Fruit fly (Drosophila melanogaster) whole organism, embryonic: ENCODE measurements around the gene ZIPIC.

Experiments
- ATbp ChIP-seq: fragments of 200-800 bp; sonication (Bioruptor generic); optimal IDR thresholded peaks from 2 replicates; lab custom pipeline; 2017; ENCODE audit warnings: missing biosample characterization, mild to moderate bottlenecking, missing genetic modification characterization, missing genetic modification reagents
- BEAF-32 ChIP-seq: fragments of 200-800 bp; sonication (Bioruptor generic); optimal IDR thresholded peaks from 3 replicates; lab custom pipeline; 2017; ENCODE audit warnings: missing biosample characterization, missing genetic modification characterization, mild to moderate bottlenecking, moderate library complexity, missing genetic modification reagents
- CG10274 ChIP-seq: fragments of 200-800 bp; sonication (Bioruptor generic); optimal IDR thresholded peaks from 3 replicates; lab custom pipeline; 2017; ENCODE audit warnings: missing biosample characterization, mild to moderate bottlenecking, missing genetic modification characterization
- CG12071 ChIP-seq: fragments of 200-800 bp; sonication (Bioruptor generic); optimal IDR thresholded peaks from 3 replicates; lab custom pipeline; 2018; ENCODE audit warnings: missing biosample characterization, mild to moderate bottlenecking, missing genetic modification characterization
- CG1233 ChIP-seq: fragments of 200-800 bp; sonication (Bioruptor generic); optimal IDR thresholded peaks from 4 replicates; lab custom pipeline; 2018; ENCODE audit warnings: missing biosample characterization, mild to moderate bottlenecking, missing genetic modification characterization
- CG1603 ChIP-seq: fragments of 200-800 bp; sonication (Bioruptor generic); optimal IDR thresholded peaks from 2 replicates; lab custom pipeline; 2019; ENCODE audit warnings: missing biosample characterization, mild to moderate bottlenecking, missing genetic modification characterization, moderate library complexity
- CG16813 ChIP-seq: fragments of 200-800 bp; sonication (Bioruptor generic); IDR thresholded peaks from 3 replicates; pipeline ENCODE4 v1.3.6; 2022; ENCODE audit warnings: missing biosample characterization, missing genetic modification characterization; ENCODE audit not compliant: partially characterized antibody
- CG16863 ChIP-seq: fragments of 200-800 bp; sonication (Bioruptor generic); optimal IDR thresholded peaks from 3 replicates; lab custom pipeline; 2016; ENCODE audit warnings: missing biosample characterization, missing genetic modification characterization
- CG17359 ChIP-seq: fragments of 200-800 bp; sonication (Bioruptor generic); optimal IDR thresholded peaks from 3 replicates; lab custom pipeline; 2018; ENCODE audit warnings: missing biosample characterization, mild to moderate bottlenecking, missing genetic modification characterization, moderate library complexity
- CG18011 ChIP-seq: fragments of 200-800 bp; sonication (Bioruptor generic); optimal IDR thresholded peaks from 2 replicates; lab custom pipeline; 2017; ENCODE audit warnings: missing biosample characterization, missing genetic modification characterization, mild to moderate bottlenecking, moderate library complexity, missing genotype
- CG2129 ChIP-seq: fragments of 200-800 bp; sonication (Bioruptor generic); IDR thresholded peaks from 2 replicates; pipeline ENCODE4 v1.3.6; 2022; ENCODE audit warnings: missing biosample characterization, missing genetic modification characterization; ENCODE audit not compliant: partially characterized antibody
- CG4404 ChIP-seq: fragments of 200-800 bp; sonication (Bioruptor generic); IDR thresholded peaks from 2 replicates; pipeline ENCODE4 v1.3.6; 2022; ENCODE audit warnings: missing biosample characterization, missing genetic modification characterization
- CG5953 ChIP-seq: fragments of 200-800 bp; sonication (Bioruptor generic); IDR thresholded peaks from 2 replicates; pipeline ENCODE4 v1.3.6; 2022; ENCODE audit warnings: missing biosample characterization, missing genetic modification characterization
- CG6272 ChIP-seq: fragments of 200-800 bp; sonication (Bioruptor generic); IDR thresholded peaks from 2 replicates; pipeline ENCODE4 v1.3.6; 2022; ENCODE audit warnings: missing biosample characterization, missing genetic modification characterization
- CG7987 ChIP-seq: fragments of 200-800 bp; sonication (Bioruptor generic); optimal IDR thresholded peaks from 2 replicates; lab custom pipeline; 2018; ENCODE audit warnings: missing biosample characterization, mild to moderate bottlenecking, missing genetic modification characterization, moderate library complexity
- CG9817 ChIP-seq: fragments of 200-800 bp; sonication (Bioruptor generic); optimal IDR thresholded peaks from 2 replicates; lab custom pipeline; 2018; ENCODE audit warnings: missing biosample characterization, mild to moderate bottlenecking, missing genetic modification characterization, moderate library complexity
- Camta ChIP-seq: fragments of 200-800 bp; sonication (Bioruptor generic); optimal IDR thresholded peaks from 2 replicates; lab custom pipeline; 2016; ENCODE audit warnings: missing biosample characterization, missing genetic modification characterization
- Dad ChIP-seq: fragments of 200-800 bp; sonication (Bioruptor generic); optimal IDR thresholded peaks from 3 replicates; lab custom pipeline; 2016; ENCODE audit warnings: missing biosample characterization, missing genetic modification characterization
- Dfd ChIP-seq, 2 experiments: fragments of >200 bp; optimal IDR thresholded peaks; 2 replicates each; lab custom pipeline; 2017; ENCODE audit warnings: missing biosample characterization in 2 of 2, missing genetic modification characterization in 2 of 2
- Dll ChIP-seq: fragments of 200-800 bp; sonication (Bioruptor generic); IDR thresholded peaks from 4 replicates; pipeline ENCODE4 v1.3.6; 2022; ENCODE audit warnings: missing biosample characterization, missing genetic modification characterization; ENCODE audit not compliant: partially characterized antibody
- Doc2 ChIP-seq: fragments of 200-800 bp; sonication (Bioruptor generic); IDR thresholded peaks from 2 replicates; pipeline ENCODE4 v1.3.6; 2022; ENCODE audit warnings: missing biosample characterization, missing genetic modification characterization
- Dref ChIP-seq: fragments of 200-800 bp; sonication (Bioruptor generic); IDR thresholded peaks from 2 replicates; pipeline ENCODE4 v1.3.6; 2022; ENCODE audit warnings: missing biosample characterization, missing genetic modification characterization
- Drgx ChIP-seq: fragments of 200-800 bp; sonication (Bioruptor generic); IDR thresholded peaks from 2 replicates; pipeline ENCODE4 v1.3.6; 2022; ENCODE audit warnings: missing biosample characterization, missing genetic modification characterization
- Fer1 ChIP-seq: fragments of 200-800 bp; sonication (Bioruptor generic); optimal IDR thresholded peaks from 2 replicates; lab custom pipeline; 2017; ENCODE audit warnings: missing biosample characterization, mild to moderate bottlenecking, missing genetic modification characterization
- HHEX ChIP-seq: fragments of 200-800 bp; sonication (Bioruptor generic); optimal IDR thresholded peaks from 3 replicates; lab custom pipeline; 2017; ENCODE audit warnings: missing biosample characterization, mild to moderate bottlenecking, missing genetic modification characterization, missing genetic modification reagents
- HLH4C ChIP-seq: fragments of 200-800 bp; sonication (Bioruptor generic); IDR thresholded peaks from 3 replicates; pipeline ENCODE4 v1.3.6; 2022; ENCODE audit warnings: missing biosample characterization, missing genetic modification characterization; ENCODE audit not compliant: partially characterized antibody
- Hmr ChIP-seq: fragments of 200-800 bp; sonication (Bioruptor generic); optimal IDR thresholded peaks from 3 replicates; lab custom pipeline; 2017; ENCODE audit warnings: mild to moderate bottlenecking, missing biosample characterization, missing genetic modification reagents, missing genetic modification characterization
- Hr39 ChIP-seq: fragments of >200 bp; optimal IDR thresholded peaks from 2 replicates; lab custom pipeline; 2017
- Hr51 ChIP-seq, 2 experiments: fragments of 200-800 bp; sonication (Bioruptor generic); optimal IDR thresholded peaks; 2 replicates in 1 of 2; 3 replicates in 1 of 2; lab custom pipeline; 2016 to 2018; ENCODE audit warnings: missing biosample characterization in 2 of 2, missing genetic modification characterization in 2 of 2, mild to moderate bottlenecking in 1 of 2, moderate library complexity in 1 of 2
- Sry-δ ChIP-seq: fragments of 200-800 bp; sonication (Bioruptor generic); optimal IDR thresholded peaks from 2 replicates; lab custom pipeline; 2016; ENCODE audit warnings: missing biosample characterization, missing genetic modification characterization
- Trl ChIP-seq, 3 experiments: fragments of >200 bp in 2 of 3; fragments of 200-800 bp in 1 of 3; sonication (Bioruptor generic) in 1 of 3; optimal IDR thresholded peaks; 2 replicates in 1 of 3; 3 replicates in 2 of 3; lab custom pipeline; 2016 to 2017; ENCODE audit warnings: missing biosample characterization in 1 of 3, missing genetic modification characterization in 1 of 3
- Usf ChIP-seq: fragments of 200-800 bp; sonication (Bioruptor generic); optimal IDR thresholded peaks from 2 replicates; lab custom pipeline; 2017; ENCODE audit warnings: missing genotype, missing biosample characterization, missing genetic modification characterization
- fru ChIP-seq: fragments of >200 bp; optimal IDR thresholded peaks from 2 replicates; lab custom pipeline; 2017
- gcm2 ChIP-seq: fragments of 200-800 bp; sonication (Bioruptor generic); optimal IDR thresholded peaks from 2 replicates; lab custom pipeline; 2016; ENCODE audit warnings: missing biosample characterization, missing genetic modification characterization
- gfzf ChIP-seq: fragments of 200-800 bp; sonication (Bioruptor generic); optimal IDR thresholded peaks from 2 replicates; lab custom pipeline; 2016; ENCODE audit warnings: missing biosample characterization, mild to moderate bottlenecking, missing genetic modification characterization, moderate library complexity
- jigr1 ChIP-seq: fragments of 200-800 bp; sonication (Bioruptor generic); IDR thresholded peaks from 3 replicates; pipeline ENCODE4 v1.3.6; 2022; ENCODE audit warnings: missing biosample characterization, missing genetic modification characterization
- klu ChIP-seq: fragments of 200-800 bp; sonication (Bioruptor generic); IDR thresholded peaks from 2 replicates; pipeline ENCODE4 v1.3.6; 2022; ENCODE audit warnings: missing biosample characterization, missing genetic modification characterization
- luna ChIP-seq: fragments of 200-800 bp; sonication (Bioruptor generic); optimal IDR thresholded peaks from 2 replicates; lab custom pipeline; 2016; ENCODE audit warnings: missing biosample characterization, missing genetic modification characterization
- odd ChIP-seq: fragments of 200-800 bp; sonication (Bioruptor generic); optimal IDR thresholded peaks from 2 replicates; lab custom pipeline; 2017; ENCODE audit warnings: missing biosample characterization, mild to moderate bottlenecking, missing genetic modification characterization
- pita ChIP-seq: fragments of 200-800 bp; sonication (Bioruptor generic); optimal IDR thresholded peaks from 2 replicates; lab custom pipeline; 2017; ENCODE audit warnings: missing biosample characterization, mild to moderate bottlenecking, missing genetic modification characterization
- prd ChIP-seq, 3 experiments: fragments of >200 bp in 2 of 3; fragments of 200-800 bp in 1 of 3; sonication (Bioruptor generic) in 1 of 3; optimal IDR thresholded peaks in 2 of 3; IDR thresholded peaks in 1 of 3; 2 replicates in 2 of 3; 3 replicates in 1 of 3; pipeline versions ENCODE4 v1.3.6 to Lab custom; 2017 to 2022; ENCODE audit warnings: missing biosample characterization in 1 of 3, missing genetic modification characterization in 1 of 3
- sob ChIP-seq: fragments of 200-800 bp; sonication (Bioruptor generic); IDR thresholded peaks from 2 replicates; pipeline ENCODE4 v1.3.6; 2022; ENCODE audit warnings: missing biosample characterization, missing genetic modification characterization
- tap ChIP-seq: fragments of 200-800 bp; optimal IDR thresholded peaks from 3 replicates; lab custom pipeline; 2019; ENCODE audit warnings: missing biosample characterization, mild to moderate bottlenecking, missing genetic modification characterization, moderate library complexity
- trh ChIP-seq: fragments of 200-800 bp; sonication (Bioruptor generic); optimal IDR thresholded peaks from 2 replicates; lab custom pipeline; 2016; ENCODE audit warnings: missing biosample characterization, missing genetic modification characterization

Gene ZIPIC

DNA sequence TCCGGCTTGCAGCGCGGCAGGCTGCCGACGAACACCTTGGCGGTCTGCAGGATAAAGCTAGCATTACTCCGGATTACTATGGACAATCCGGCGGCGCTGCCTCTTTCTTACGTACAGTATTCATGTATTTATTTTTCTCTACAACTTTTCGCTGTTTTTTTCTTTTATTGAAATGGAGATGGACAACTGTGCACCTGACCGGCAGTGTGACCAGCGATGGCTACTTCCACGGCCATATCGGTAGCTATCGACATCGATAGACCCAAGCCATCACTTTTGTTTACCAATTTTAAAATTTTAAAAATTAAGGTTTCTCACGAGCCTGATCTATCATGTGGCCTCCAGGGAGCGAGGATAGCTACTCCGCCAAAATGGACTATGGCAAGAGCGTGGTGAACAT, 41.6 kb downstream of the ZIPIC start, which contains the start of the genes CG7903 and Sas-6 (continued):
- TF ChIP-seq trh (GFP tag; lab: Kevin White, UChicago) (no peak), Sry-δ (GFP tag; lab: Kevin White, UChicago) (peak; percentile 94), gfzf (GFP tag; lab: Kevin White, UChicago) (peak; percentile 67), CG1233 (GFP tag; lab: Kevin White, UChicago) (no peak), jigr1 (GFP tag; lab: Robert Waterston, UW) (no peak), Dfd (GFP tag; optimal IDR thresholded peaks at IDR 0.05; lab: Kevin White, UChicago) (no peak), luna (GFP tag; lab: Kevin White, UChicago) (no peak), CG10274 (GFP tag; lab: Kevin White, UChicago) (no peak), sob (GFP tag; lab: Robert Waterston, UW) (0 out of 2 replicates have a peak, but pooled peaks have one; percentile 26), Dref (GFP tag; lab: Robert Waterston, UW) (peak; percentile 89), gcm2 (GFP tag; lab: Kevin White, UChicago) (no peak), CG1603 (tag; lab: Kevin White, UChicago) (peak; percentile 31), Dll (peak; percentile 73), Doc2 (GFP tag; lab: Robert Waterston, UW) (no peak), HLH4C (peak; percentile 72), Hr51 (GFP tag; optimal IDR thresholded peaks at IDR 0.05; lab: Kevin White, UChicago) (no peak), CG6272 (GFP tag; lab: Robert Waterston, UW) (no peak), CG16863 (GFP tag; lab: Kevin White, UChicago) (no peak), CG7987 (GFP tag; lab: Kevin White, UChicago) (no peak), pita (GFP tag; lab: Kevin White, UChicago) (no peak), CG17359 (tag; lab: Kevin White, UChicago) (no peak), odd (GFP tag; lab: Kevin White, UChicago) (no peak), fru (lab: Kevin White, UChicago) (no peak), CG9817 (tag; lab: Kevin White, UChicago) (no peak), CG5953 (GFP tag; lab: Robert Waterston, UW) (no peak), CG12071 (GFP tag; lab: Kevin White, UChicago) (no peak), Drgx (GFP tag; lab: Robert Waterston, UW) (no peak), klu (GFP tag; lab: Robert Waterston, UW) (no peak), Hmr (GFP tag; lab: Kevin White, UChicago) (no peak), Hr39 (lab: Kevin White, UChicago) (no peak), ATbp (GFP tag; lab: Kevin White, UChicago) (no peak), Dad (GFP tag; lab: Kevin White, UChicago) (no peak), CG2129 (GFP tag; lab: Robert Waterston, UW) (peak; percentile 22; the same call in 1 of the 2 replicates), CG16813 (GFP tag; lab: Robert Waterston, UW) (peak; percentile 69), tap (tag; lab: Kevin White, UChicago) (no peak), BEAF-32 (GFP tag; lab: Kevin White, UChicago) (peak; percentile 73), CG18011 (GFP tag; lab: Kevin White, UChicago) (no peak), Camta (GFP tag; lab: Kevin White, UChicago) (no peak), prd (optimal IDR thresholded peaks at IDR 0.05; lab: Kevin White, UChicago) (no peak), prd (GFP tag; IDR thresholded peaks at IDR 0.05; lab: Robert Waterston, UW) (no peak), CG4404 (GFP tag; lab: Robert Waterston, UW) (no peak), HHEX (GFP tag; lab: Kevin White, UChicago) (no peak), Usf (GFP tag; lab: Kevin White, UChicago) (no peak), Trl (optimal IDR thresholded peaks at IDR 0.05; lab: Kevin White, UChicago) (no peak), Trl (GFP tag; optimal IDR thresholded peaks at IDR 0.05; lab: Kevin White, UChicago) (peak; percentile 9), Fer1 (GFP tag; lab: Kevin White, UChicago) (no peak)
